Fruit fly (Drosophila melanogaster): ENCODE data around the gene PGS1.
A peak's percentile ranks its signal among the peaks of the same experiment; 100 is the strongest.

PGS1 gene

DNA sequence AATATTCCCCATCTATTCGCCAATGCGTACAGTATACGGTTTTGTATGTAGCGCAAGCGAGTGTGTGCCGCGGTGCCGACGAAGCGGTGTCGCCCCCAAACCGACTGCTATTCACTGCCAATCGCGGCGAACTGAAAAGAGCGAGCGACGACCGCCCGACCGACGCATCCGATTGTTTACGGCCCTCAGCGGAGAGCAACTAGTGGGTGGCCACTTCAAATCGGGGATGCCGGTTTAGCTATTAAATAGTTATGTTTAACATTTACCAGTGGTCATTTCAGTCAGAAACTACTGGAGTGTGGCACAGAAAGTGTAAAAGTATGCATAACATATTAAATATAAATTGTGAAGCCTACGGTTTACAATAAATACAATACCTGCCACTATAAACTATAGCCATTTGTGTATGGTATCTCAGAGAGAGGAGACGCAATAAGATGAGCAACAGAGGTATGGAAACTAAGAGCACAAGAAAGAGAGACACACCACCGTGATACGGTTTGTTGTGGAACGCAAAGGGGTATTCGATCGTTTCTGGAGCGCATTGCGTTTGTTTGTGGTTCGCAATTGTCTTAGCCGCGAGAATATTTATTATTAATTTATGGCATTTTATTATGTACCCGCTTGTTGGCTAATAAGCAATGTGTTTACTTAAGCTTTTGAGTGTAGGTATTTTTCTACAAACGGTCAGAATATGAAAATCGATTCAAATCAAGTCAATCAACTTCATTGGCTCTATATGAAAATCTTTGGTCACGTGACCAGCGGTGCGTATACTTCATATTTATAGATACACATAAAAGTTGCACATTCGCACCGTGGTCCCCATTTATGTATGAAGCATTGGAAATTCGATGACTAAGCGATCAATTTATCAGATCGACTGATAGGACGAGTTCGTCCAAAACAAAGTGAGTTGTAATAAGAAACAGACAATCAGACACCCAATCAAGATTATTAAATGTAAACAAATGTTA lies 5.6 kb downstream of the PGS1 start:
- TF ChIP-seq Vsx2 (GFP tag; optimal IDR thresholded peaks at IDR 0.05; ENCODE audit: partially characterized antibody) (no peak), ey (GFP tag; optimal IDR thresholded peaks at IDR 0.05) (no peak), CG9705 (GFP tag; optimal IDR thresholded peaks at IDR 0.05) (no peak), sage (GFP tag; optimal IDR thresholded peaks at IDR 0.05) (peak; percentile 68), rgr (GFP tag; optimal IDR thresholded peaks at IDR 0.05) (peak; percentile 8), Abd-B (GFP tag; optimal IDR thresholded peaks at IDR 0.05) (no peak), Myc (optimal IDR thresholded peaks at IDR 0.05) (peak; percentile 89), Hnf4 (GFP tag; optimal IDR thresholded peaks at IDR 0.05) (no peak), Hr83 (GFP tag; optimal IDR thresholded peaks at IDR 0.05; ENCODE audit: poor library complexity, severe bottlenecking) (no peak), woc (GFP tag; optimal IDR thresholded peaks at IDR 0.05) (peak; percentile 81), dmrt93B (GFP tag; optimal IDR thresholded peaks at IDR 0.05) (no peak), brk (GFP tag; optimal IDR thresholded peaks at IDR 0.05) (peak; percentile 36), jim (GFP tag; optimal IDR thresholded peaks at IDR 0.05) (no peak), dsf (GFP tag; optimal IDR thresholded peaks at IDR 0.05; ENCODE audit: borderline replicate concordance) (no peak), usp (GFP tag; optimal IDR thresholded peaks at IDR 0.05) (no peak), Dif (GFP tag; optimal IDR thresholded peaks at IDR 0.05; ENCODE audit: partially characterized antibody) (peak; percentile 55), HLH106 (tag; optimal IDR thresholded peaks at IDR 0.05) (no peak), dl (GFP tag; optimal IDR thresholded peaks at IDR 0.05; ENCODE audit: insufficient read depth in 1 of 2, partially characterized antibody in 2 of 2) (peak in 1 of 2 experiments; percentile 47), h (GFP tag; optimal IDR thresholded peaks at IDR 0.05) (peak; percentile 24), Dfd (GFP tag; optimal IDR thresholded peaks at IDR 0.05) (no peak), lola (GFP tag; optimal IDR thresholded peaks at IDR 0.05) (no peak), fru (GFP tag; optimal IDR thresholded peaks at IDR 0.05) (no peak), OdsH (GFP tag; optimal IDR thresholded peaks at IDR 0.05) (no peak), N (GFP tag; optimal IDR thresholded peaks at IDR 0.05) (no peak)

DNA sequence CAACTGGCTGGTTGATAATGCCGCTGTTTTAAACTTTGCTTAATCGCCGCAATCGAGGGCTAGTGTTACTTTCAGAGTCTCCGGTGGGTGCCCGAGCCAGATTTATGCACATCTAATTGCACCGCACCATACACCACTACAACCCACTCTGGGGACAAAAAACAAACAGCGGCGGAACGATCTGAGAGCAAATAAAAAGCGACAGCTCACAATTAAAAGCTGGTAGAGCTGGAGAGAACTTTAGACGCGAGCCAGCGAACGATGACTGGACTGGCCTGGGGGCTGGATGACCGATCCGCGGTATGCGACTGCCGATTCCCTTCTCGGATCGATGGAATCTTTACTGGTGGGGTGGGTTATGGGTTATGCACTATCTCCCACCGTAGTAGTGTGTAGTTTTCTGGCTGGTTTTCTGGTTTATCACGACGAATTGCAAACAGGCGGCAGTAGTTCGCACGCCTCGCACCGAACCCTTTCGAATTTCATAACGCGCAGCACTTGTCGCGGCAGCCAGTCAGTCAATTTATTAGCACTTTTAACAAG lies 6.3 kb downstream of the PGS1 start:
- TF ChIP-seq GATAd (GFP tag; optimal IDR thresholded peaks at IDR 0.05) (no peak), sage (GFP tag; optimal IDR thresholded peaks at IDR 0.05) (no peak), Sp1 (GFP tag; optimal IDR thresholded peaks at IDR 0.05) (peak; percentile 13), woc (GFP tag; optimal IDR thresholded peaks at IDR 0.05) (no peak), tai (GFP tag; optimal IDR thresholded peaks at IDR 0.05) (no peak), sv (GFP tag; optimal IDR thresholded peaks at IDR 0.05) (no peak), N (GFP tag; optimal IDR thresholded peaks at IDR 0.05) (no peak), foxo (GFP tag; optimal IDR thresholded peaks at IDR 0.05) (peak in 1 of 2 experiments; percentile 3)

DNA sequence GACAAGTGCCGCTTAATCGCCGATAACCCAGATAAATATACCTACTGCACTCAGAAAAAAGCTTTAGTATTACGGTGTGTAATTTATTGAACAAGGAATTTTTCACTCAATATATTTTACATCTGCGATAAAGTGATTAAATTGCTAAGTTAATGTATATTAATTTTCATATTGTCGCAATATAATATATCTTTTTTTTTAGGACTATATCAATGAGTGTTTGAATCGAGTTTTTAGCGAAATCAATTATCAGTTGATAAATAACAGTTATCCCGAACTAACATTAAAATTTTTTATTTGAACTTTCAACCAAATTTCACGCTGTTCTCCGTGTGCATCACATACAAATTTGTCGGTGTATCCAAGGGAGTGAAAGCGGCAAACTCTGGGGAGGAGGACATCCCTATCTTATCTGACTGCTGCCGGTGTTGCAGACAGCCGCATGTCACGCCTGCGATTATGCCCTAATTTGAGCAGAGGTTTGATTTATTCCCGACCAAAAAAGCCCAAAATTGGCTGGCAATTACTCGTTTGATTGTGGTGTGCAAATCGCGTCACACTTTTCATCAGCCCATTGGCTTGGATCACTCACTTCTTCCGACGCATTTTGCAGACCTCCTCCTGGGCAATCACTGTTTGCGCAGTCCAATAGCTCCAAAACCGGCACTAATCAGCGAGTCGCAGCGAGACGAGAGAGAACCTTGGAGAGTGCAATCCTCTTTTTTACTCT lies 7.0 kb downstream of the PGS1 start:
- TF ChIP-seq brk (GFP tag; optimal IDR thresholded peaks at IDR 0.05) (no peak), foxo (GFP tag; optimal IDR thresholded peaks at IDR 0.05) (peak in 1 of 2 experiments; percentile 51), fru (GFP tag; optimal IDR thresholded peaks at IDR 0.05) (peak; percentile 50), OdsH (GFP tag; optimal IDR thresholded peaks at IDR 0.05) (peak; percentile 53), Myc (optimal IDR thresholded peaks at IDR 0.05) (no peak), psq (GFP tag; optimal IDR thresholded peaks at IDR 0.05) (peak; percentile 28), CG9705 (GFP tag; optimal IDR thresholded peaks at IDR 0.05) (no peak), Hr83 (GFP tag; optimal IDR thresholded peaks at IDR 0.05; ENCODE audit: poor library complexity, severe bottlenecking) (peak; percentile 30), dsf (GFP tag; optimal IDR thresholded peaks at IDR 0.05; ENCODE audit: borderline replicate concordance) (no peak), ey (GFP tag; optimal IDR thresholded peaks at IDR 0.05) (peak; percentile 2), woc (GFP tag; optimal IDR thresholded peaks at IDR 0.05) (peak; percentile 14)

Measured in whole organism, wandering third instar larva.